Worm (Caenorhabditis elegans) whole organism, late embryonic: ENCODE data around the gene F20A1.2.

Experiments
- C38D4.7 ChIP-seq: fragments of 200-800 bp; sonication (Bioruptor generic); optimal IDR thresholded peaks from 2 replicates; lab custom pipeline; 2018; ENCODE audit warnings: mild to moderate bottlenecking, missing genetic modification characterization, moderate library complexity, missing compliant biosample characterization
- ahr-1 ChIP-seq: sonication (generic microtip); optimal IDR thresholded peaks from 2 replicates; lab custom pipeline; 2016; ENCODE audit warnings: missing genetic modification characterization, missing compliant biosample characterization
- ceh-30 ChIP-seq: fragments of 150-350 bp; optimal IDR thresholded peaks from 2 replicates; lab custom pipeline; 2014; ENCODE audit warnings: missing biosample characterization, missing genetic modification characterization
- ceh-31 ChIP-seq: sonication (generic microtip); optimal IDR thresholded peaks from 2 replicates; lab custom pipeline; 2016; ENCODE audit warnings: missing genetic modification characterization, missing compliant biosample characterization
- ceh-9 ChIP-seq: sonication (generic microtip); optimal IDR thresholded peaks from 2 replicates; lab custom pipeline; 2016; ENCODE audit warnings: mild to moderate bottlenecking, missing genetic modification characterization, inconsistent platforms, missing compliant biosample characterization
- dmd-4 ChIP-seq: sonication (generic microtip); optimal IDR thresholded peaks from 2 replicates; lab custom pipeline; 2016; ENCODE audit warnings: borderline replicate concordance, missing genetic modification characterization, missing compliant biosample characterization
- dve-1 ChIP-seq: sonication (generic microtip); optimal IDR thresholded peaks from 2 replicates; lab custom pipeline; 2017; ENCODE audit warnings: antibody characterized with exemption, mild to moderate bottlenecking, missing genetic modification characterization, missing compliant biosample characterization
- elt-4 ChIP-seq: sonication (generic microtip); optimal IDR thresholded peaks from 2 replicates; lab custom pipeline; 2016; ENCODE audit warnings: missing genetic modification characterization, missing compliant biosample characterization
- eyg-1 ChIP-seq: sonication (generic microtip); optimal IDR thresholded peaks from 2 replicates; lab custom pipeline; 2016; ENCODE audit warnings: missing genotype, missing genetic modification characterization, missing compliant biosample characterization
- gmeb-2 ChIP-seq: sonication (generic microtip); optimal IDR thresholded peaks from 2 replicates; lab custom pipeline; 2016; ENCODE audit warnings: missing genetic modification characterization, inconsistent platforms, missing compliant biosample characterization
- hlh-15 ChIP-seq: sonication (generic microtip); optimal IDR thresholded peaks from 2 replicates; lab custom pipeline; 2016; ENCODE audit warnings: missing genetic modification characterization, missing compliant biosample characterization
- mec-3 ChIP-seq: sonication (generic microtip); optimal IDR thresholded peaks from 2 replicates; lab custom pipeline; 2016; ENCODE audit warnings: borderline replicate concordance, missing genetic modification characterization, missing compliant biosample characterization
- pax-1 ChIP-seq: fragments of 150-350 bp; optimal IDR thresholded peaks from 2 replicates; lab custom pipeline; 2014; ENCODE audit warnings: missing biosample characterization, missing genetic modification characterization
- unc-86 ChIP-seq: sonication (generic microtip); optimal IDR thresholded peaks from 2 replicates; lab custom pipeline; 2016; ENCODE audit warnings: missing genetic modification characterization, missing compliant biosample characterization

DNA sequence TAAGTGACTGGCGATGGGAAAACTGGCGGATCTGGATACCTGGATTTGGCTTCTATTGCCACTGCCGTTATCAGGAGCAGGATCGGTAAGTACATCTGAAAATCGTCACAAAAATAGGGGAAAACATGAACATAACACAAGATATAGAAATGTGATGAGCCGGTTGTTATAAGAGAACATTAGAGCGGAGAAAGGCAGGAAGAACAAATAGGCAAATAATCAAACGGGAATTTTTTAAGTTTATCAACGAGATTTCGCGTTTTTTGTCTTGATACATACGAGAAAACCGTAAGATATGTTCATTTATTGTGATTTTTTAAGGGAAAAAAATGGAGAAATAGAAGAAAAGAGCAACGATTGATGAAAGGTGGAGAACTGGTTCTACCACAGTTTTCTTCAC, 19.1 kb downstream of the F20A1.2 start, which contains the start of gene Y57E12AR.1:
- TF ChIP-seq elt-4 (tag; lab: Kevin White, UChicago) (no peak), hlh-15 (no peak), dve-1 (tag; lab: Kevin White, UChicago) (no peak), ceh-9 (tag; lab: Kevin White, UChicago) (no peak), eyg-1 (tag; lab: Kevin White, UChicago) (no peak), ceh-31 (no peak), ceh-30 (no peak), ahr-1 (tag; lab: Kevin White, UChicago) (no peak), mec-3 (tag; lab: Kevin White, UChicago) (no peak), unc-86 (tag; lab: Kevin White, UChicago) (no peak), C38D4.7 (GFP tag; lab: Kevin White, UChicago) (no peak), dmd-4 (tag; lab: Kevin White, UChicago) (no peak), gmeb-2 (tag; lab: Kevin White, UChicago) (no peak), pax-1 (tag; lab: Kevin White, UChicago) (no peak)
